Fruit fly (Drosophila melanogaster) whole organism, embryonic: ENCODE results near the gene RpL13.
A peak's percentile ranks its signal among the peaks of the same experiment; 100 is the strongest.

Experiments
- CG11398 ChIP-seq: fragments of 200-800 bp; sonication (Bioruptor generic); optimal IDR thresholded peaks from 2 replicates; lab custom pipeline; 2016; ENCODE audit warnings: missing biosample characterization, missing genetic modification characterization
- CG12659 ChIP-seq: fragments of 200-800 bp; sonication (Bioruptor generic); optimal IDR thresholded peaks from 3 replicates; lab custom pipeline; 2017; ENCODE audit warnings: mild to moderate bottlenecking, missing biosample characterization, missing genetic modification reagents, missing genetic modification characterization
- CG13296 ChIP-seq: fragments of 200-800 bp; sonication (Bioruptor generic); optimal IDR thresholded peaks from 3 replicates; lab custom pipeline; 2018; ENCODE audit warnings: missing biosample characterization, mild to moderate bottlenecking, missing genetic modification characterization
- CG14014 ChIP-seq: fragments of 200-800 bp; sonication (Bioruptor generic); IDR thresholded peaks from 2 replicates; pipeline ENCODE4 v1.3.6; 2022; ENCODE audit warnings: missing biosample characterization, missing genetic modification characterization
- CG15601 ChIP-seq: fragments of 200-800 bp; sonication (Bioruptor generic); optimal IDR thresholded peaks from 3 replicates; lab custom pipeline; 2019; ENCODE audit warnings: missing biosample characterization, mild to moderate bottlenecking, missing genetic modification characterization, moderate library complexity
- CG16779 ChIP-seq: fragments of 200-800 bp; sonication (Bioruptor generic); IDR thresholded peaks from 2 replicates; pipeline ENCODE4 v1.3.6; 2022; ENCODE audit warnings: missing biosample characterization, missing genetic modification characterization
- CG18764 ChIP-seq: fragments of 200-800 bp; sonication (Bioruptor generic); optimal IDR thresholded peaks from 3 replicates; lab custom pipeline; 2016; ENCODE audit warnings: missing biosample characterization, missing genetic modification characterization
- CG31388 ChIP-seq: fragments of 200-800 bp; sonication (Bioruptor generic); optimal IDR thresholded peaks from 2 replicates; lab custom pipeline; 2016; ENCODE audit warnings: missing biosample characterization, missing genetic modification characterization
- CG3838 ChIP-seq: fragments of 200-800 bp; sonication (Bioruptor generic); optimal IDR thresholded peaks from 3 replicates; lab custom pipeline; 2016; ENCODE audit warnings: missing biosample characterization, missing genetic modification characterization
- CG3995 ChIP-seq: fragments of 200-800 bp; sonication (Bioruptor generic); optimal IDR thresholded peaks from 3 replicates; lab custom pipeline; 2016; ENCODE audit warnings: missing biosample characterization, missing genetic modification characterization
- CG4360 ChIP-seq: fragments of 200-800 bp; sonication (Bioruptor generic); IDR thresholded peaks from 2 replicates; pipeline ENCODE4 v1.3.6; 2022; ENCODE audit warnings: missing biosample characterization, missing genetic modification characterization
- CG5180 ChIP-seq: fragments of 200-800 bp; sonication (Bioruptor generic); optimal IDR thresholded peaks from 3 replicates; lab custom pipeline; 2017; ENCODE audit warnings: missing biosample characterization, missing genetic modification characterization, mild to moderate bottlenecking, moderate library complexity, missing genetic modification reagents
- CG6791 ChIP-seq: fragments of 200-800 bp; sonication (Bioruptor generic); IDR thresholded peaks from 3 replicates; pipeline ENCODE4 v1.3.6; 2022; ENCODE audit warnings: missing biosample characterization, missing genetic modification characterization; ENCODE audit not compliant: partially characterized antibody
- Dbx ChIP-seq: fragments of 200-800 bp; sonication (Bioruptor generic); IDR thresholded peaks from 3 replicates; pipeline ENCODE4 v1.3.6; 2022; ENCODE audit warnings: missing biosample characterization, missing genetic modification characterization
- Drgx ChIP-seq: fragments of 200-800 bp; sonication (Bioruptor generic); IDR thresholded peaks from 2 replicates; pipeline ENCODE4 v1.3.6; 2022; ENCODE audit warnings: missing biosample characterization, missing genetic modification characterization
- HLH4C ChIP-seq: fragments of 200-800 bp; sonication (Bioruptor generic); IDR thresholded peaks from 3 replicates; pipeline ENCODE4 v1.3.6; 2022; ENCODE audit warnings: missing biosample characterization, missing genetic modification characterization; ENCODE audit not compliant: partially characterized antibody
- Hr51 ChIP-seq, 2 experiments: fragments of 200-800 bp; sonication (Bioruptor generic); optimal IDR thresholded peaks; 2 replicates in 1 of 2; 3 replicates in 1 of 2; lab custom pipeline; 2016 to 2018; ENCODE audit warnings: missing biosample characterization in 2 of 2, missing genetic modification characterization in 2 of 2, mild to moderate bottlenecking in 1 of 2, moderate library complexity in 1 of 2
- Kr ChIP-seq: fragments of 200-800 bp; sonication (Bioruptor generic); optimal IDR thresholded peaks from 2 replicates; lab custom pipeline; 2017; ENCODE audit warnings: missing biosample characterization, mild to moderate bottlenecking, missing genetic modification characterization
- Med ChIP-seq: fragments of 200-800 bp; sonication (Bioruptor generic); peaks from one replicate; lab custom pipeline; 2016; ENCODE audit warnings: missing biosample characterization, missing genetic modification characterization, mild to moderate bottlenecking, inconsistent platforms, moderate library complexity
- NFAT ChIP-seq: fragments of 200-800 bp; sonication (Bioruptor generic); IDR thresholded peaks from 2 replicates; pipeline ENCODE4 v1.3.6; 2022; ENCODE audit warnings: missing biosample characterization, missing genetic modification characterization
- Spps ChIP-seq: fragments of 200-800 bp; sonication (Bioruptor generic); optimal IDR thresholded peaks from 2 replicates; lab custom pipeline; 2018; ENCODE audit warnings: missing biosample characterization, mild to moderate bottlenecking, missing genetic modification characterization
- Ssrp ChIP-seq: fragments of 200-800 bp; sonication (Bioruptor generic); optimal IDR thresholded peaks from 2 replicates; lab custom pipeline; 2018; ENCODE audit warnings: missing biosample characterization, mild to moderate bottlenecking, missing genetic modification characterization, moderate library complexity
- Usf ChIP-seq: fragments of 200-800 bp; sonication (Bioruptor generic); optimal IDR thresholded peaks from 2 replicates; lab custom pipeline; 2017; ENCODE audit warnings: missing genotype, missing biosample characterization, missing genetic modification characterization
- ase ChIP-seq: fragments of 200-800 bp; sonication (Bioruptor generic); IDR thresholded peaks from 3 replicates; pipeline ENCODE4 v1.3.6; 2022; ENCODE audit warnings: missing biosample characterization, missing genetic modification characterization
- bbx ChIP-seq: fragments of 200-800 bp; sonication (Bioruptor generic); IDR thresholded peaks from 2 replicates; pipeline ENCODE4 v1.3.6; 2022; ENCODE audit warnings: missing biosample characterization, missing genetic modification characterization; ENCODE audit not compliant: partially characterized antibody
- br ChIP-seq: fragments of >200 bp; optimal IDR thresholded peaks from 2 replicates; lab custom pipeline; 2017
- cas ChIP-seq: fragments of 200-800 bp; sonication (Bioruptor generic); IDR thresholded peaks from 2 replicates; pipeline ENCODE4 v1.3.6; 2022; ENCODE audit warnings: missing biosample characterization, missing genetic modification characterization
- chn ChIP-seq: fragments of 200-800 bp; sonication (Bioruptor generic); optimal IDR thresholded peaks from 2 replicates; lab custom pipeline; 2016; ENCODE audit warnings: missing biosample characterization, missing genetic modification characterization
- dmrt99B ChIP-seq: fragments of 200-800 bp; sonication (Bioruptor generic); optimal IDR thresholded peaks from 2 replicates; lab custom pipeline; 2018; ENCODE audit warnings: missing biosample characterization, mild to moderate bottlenecking, missing genetic modification characterization, moderate library complexity
- eyg ChIP-seq: fragments of 200-800 bp; sonication (Bioruptor generic); optimal IDR thresholded peaks from 3 replicates; lab custom pipeline; 2016; ENCODE audit warnings: missing biosample characterization, missing genetic modification characterization
- fd102C ChIP-seq: fragments of 200-800 bp; sonication (Bioruptor generic); optimal IDR thresholded peaks from 2 replicates; lab custom pipeline; 2018; ENCODE audit warnings: missing biosample characterization, mild to moderate bottlenecking, missing genetic modification characterization, moderate library complexity
- fd64A ChIP-seq: fragments of 200-800 bp; sonication (Bioruptor generic); optimal IDR thresholded peaks from 3 replicates; lab custom pipeline; 2018; ENCODE audit warnings: missing biosample characterization, mild to moderate bottlenecking, missing genetic modification characterization
- hb ChIP-seq: fragments of 200-800 bp; sonication (Bioruptor generic); IDR thresholded peaks from 3 replicates; pipeline ENCODE4 v1.3.6; 2022; ENCODE audit warnings: missing biosample characterization, missing genetic modification characterization; ENCODE audit not compliant: partially characterized antibody
- hbn ChIP-seq: fragments of 200-800 bp; sonication (Bioruptor generic); IDR thresholded peaks from 2 replicates; pipeline ENCODE4 v1.3.6; 2022; ENCODE audit warnings: missing biosample characterization, missing genetic modification characterization; ENCODE audit not compliant: partially characterized antibody
- knrl ChIP-seq: fragments of 200-800 bp; sonication (Bioruptor generic); IDR thresholded peaks from 3 replicates; pipeline ENCODE4 v1.3.6; 2022; ENCODE audit warnings: missing biosample characterization, missing genetic modification characterization; ENCODE audit not compliant: partially characterized antibody
- lab ChIP-seq: fragments of 200-800 bp; sonication (Bioruptor generic); optimal IDR thresholded peaks from 3 replicates; lab custom pipeline; 2017; ENCODE audit warnings: missing biosample characterization, missing genetic modification characterization, mild to moderate bottlenecking, moderate library complexity, missing genetic modification reagents
- luna ChIP-seq: fragments of 200-800 bp; sonication (Bioruptor generic); optimal IDR thresholded peaks from 2 replicates; lab custom pipeline; 2016; ENCODE audit warnings: missing biosample characterization, missing genetic modification characterization
- otp ChIP-seq: fragments of 200-800 bp; sonication (Bioruptor generic); IDR thresholded peaks from 3 replicates; pipeline ENCODE4, ENCODE4 v1.3.6; 2022; ENCODE audit warnings: missing biosample characterization, missing genetic modification characterization
- p53 ChIP-seq: fragments of 200-800 bp; sonication (Bioruptor generic); optimal IDR thresholded peaks from 2 replicates; lab custom pipeline; 2016; ENCODE audit warnings: missing biosample characterization, missing genetic modification characterization
- phol ChIP-seq: fragments of 200-800 bp; sonication (Bioruptor generic); optimal IDR thresholded peaks from 3 replicates; lab custom pipeline; 2018; ENCODE audit warnings: missing biosample characterization, mild to moderate bottlenecking, missing genetic modification characterization, moderate library complexity
- pum ChIP-seq: fragments of 200-800 bp; sonication (Bioruptor generic); optimal IDR thresholded peaks from 2 replicates; lab custom pipeline; 2016; ENCODE audit warnings: missing biosample characterization, missing genetic modification characterization
- row ChIP-seq: fragments of 200-800 bp; sonication (Bioruptor generic); IDR thresholded peaks from 3 replicates; pipeline ENCODE4 v1.3.6; 2022; ENCODE audit warnings: missing biosample characterization, missing genetic modification characterization
- slou ChIP-seq: fragments of 200-800 bp; sonication (Bioruptor generic); optimal IDR thresholded peaks from 3 replicates; lab custom pipeline; 2016; ENCODE audit warnings: missing biosample characterization, missing genetic modification characterization
- slp2 ChIP-seq: fragments of 200-800 bp; sonication (Bioruptor generic); optimal IDR thresholded peaks from 2 replicates; lab custom pipeline; 2016; ENCODE audit warnings: missing biosample characterization, missing genetic modification characterization
- tna ChIP-seq: fragments of 200-800 bp; sonication (Bioruptor generic); IDR thresholded peaks from 2 replicates; pipeline ENCODE4 v1.3.6; 2022; ENCODE audit warnings: missing biosample characterization, missing genetic modification characterization; ENCODE audit not compliant: partially characterized antibody
- trem ChIP-seq: fragments of 200-800 bp; optimal IDR thresholded peaks from 3 replicates; lab custom pipeline; 2019; ENCODE audit warnings: missing biosample characterization, mild to moderate bottlenecking, missing genetic modification characterization, moderate library complexity
- vfl ChIP-seq: fragments of 200-800 bp; sonication (Bioruptor generic); optimal IDR thresholded peaks from 2 replicates; lab custom pipeline; 2016; ENCODE audit warnings: missing biosample characterization, missing genetic modification characterization
- wor ChIP-seq: fragments of 200-800 bp; sonication (Bioruptor generic); IDR thresholded peaks from 2 replicates; pipeline ENCODE4 v1.3.6; 2022; ENCODE audit warnings: missing biosample characterization, missing genetic modification characterization

The RpL13 gene

dm6 chr2L:10009800-10010658 is 42.9 kb downstream of the RpL13 start (continued):
- no peak for TF ChIP-seq Kr (GFP tag; lab: Kevin White, UChicago)
- TF ChIP-seq CG3838 (GFP tag; lab: Kevin White, UChicago), result peak; percentile 89
- TF ChIP-seq lab (GFP tag; lab: Kevin White, UChicago), result peak; percentile 98
- TF ChIP-seq fd102C, result peak; percentile 1
- peak; percentile 88 for TF ChIP-seq wor
- peak; percentile 97 for TF ChIP-seq vfl
- TF ChIP-seq bbx (GFP tag; lab: Robert Waterston, UW), result peak; percentile 9; the same call in 1 of the 2 replicates
- TF ChIP-seq luna (GFP tag; lab: Kevin White, UChicago), result peak; percentile 96
- peak; percentile 96 to 97 for TF ChIP-seq Hr51 (GFP tag; optimal IDR thresholded peaks at IDR 0.05; lab: Kevin White, UChicago)
- peak; percentile 94 for TF ChIP-seq fd64A
- peak; percentile 97 for TF ChIP-seq CG12659 (GFP tag; lab: Kevin White, UChicago)
- TF ChIP-seq Ssrp, result peak; percentile 91
- peak; percentile 99 for TF ChIP-seq Drgx (GFP tag; lab: Robert Waterston, UW)
- TF ChIP-seq hbn (GFP tag; lab: Robert Waterston, UW), result no peak; the same call in 1 of the 2 replicates
- peak; percentile 84 for TF ChIP-seq CG3995 (GFP tag; lab: Kevin White, UChicago)
- TF ChIP-seq CG5180 (GFP tag; lab: Kevin White, UChicago), result peak; percentile 86
- TF ChIP-seq CG11398 (GFP tag; lab: Kevin White, UChicago), result peak; percentile 97
- peak; percentile 95 for TF ChIP-seq CG18764
- peak; percentile 98 for TF ChIP-seq row (GFP tag; lab: Robert Waterston, UW)
- TF ChIP-seq NFAT (GFP tag; lab: Robert Waterston, UW), result peak; percentile 98
- TF ChIP-seq chn (GFP tag; lab: Kevin White, UChicago), result peak; percentile 98
- TF ChIP-seq slp2 (GFP tag; lab: Kevin White, UChicago), result peak; percentile 96
- peak; percentile 96 for TF ChIP-seq dmrt99B (tag; lab: Kevin White, UChicago)
- peak; percentile 94 for TF ChIP-seq slou
- peak; percentile 95 for TF ChIP-seq Usf (GFP tag; lab: Kevin White, UChicago)
- no peak for TF ChIP-seq HLH4C
- TF ChIP-seq CG14014 (GFP tag; lab: Robert Waterston, UW), result peak; percentile 98
- peak; percentile 90 for TF ChIP-seq phol
- no peak for TF ChIP-seq knrl (GFP tag; lab: Robert Waterston, UW)
- TF ChIP-seq CG4360 (GFP tag; lab: Robert Waterston, UW), result peak; percentile 98
- TF ChIP-seq tna (GFP tag; lab: Robert Waterston, UW), result no peak
- TF ChIP-seq Dbx (GFP tag; lab: Robert Waterston, UW), result peak; percentile 99
- no peak for TF ChIP-seq br
- peak; percentile 94 for TF ChIP-seq CG31388 (GFP tag; lab: Kevin White, UChicago)
- TF ChIP-seq ase (GFP tag; lab: Robert Waterston, UW), result peak; percentile 97
- TF ChIP-seq eyg (GFP tag; lab: Kevin White, UChicago), result peak; percentile 94
- peak; percentile 84 for TF ChIP-seq trem
- TF ChIP-seq Spps, result peak; percentile 89
- peak; percentile 94 for TF ChIP-seq CG13296 (GFP tag; lab: Kevin White, UChicago)
- TF ChIP-seq CG16779 (GFP tag; lab: Robert Waterston, UW), result peak; percentile 95
- no peak for TF ChIP-seq hb (GFP tag; lab: Robert Waterston, UW)
- TF ChIP-seq cas (GFP tag; lab: Robert Waterston, UW), result peak; percentile 97
- TF ChIP-seq Med (GFP tag; lab: Kevin White, UChicago), result peak; percentile 100
- TF ChIP-seq pum (GFP tag; lab: Kevin White, UChicago), result peak; percentile 97
- TF ChIP-seq p53 (GFP tag; lab: Kevin White, UChicago), result peak; percentile 96
- no peak for TF ChIP-seq CG6791
- peak; percentile 92 for TF ChIP-seq CG15601 (tag; lab: Kevin White, UChicago)
- TF ChIP-seq otp (GFP tag; lab: Robert Waterston, UW), result peak; percentile 98
